Worm (Caenorhabditis elegans) whole organism, L2 larva: ENCODE measurements around the gene mmaa-1.

ENCODE experiments used
- C34F6.9 ChIP-seq: fragments of 150-350 bp; optimal IDR thresholded peaks from 2 replicates; lab custom pipeline; 2014; ENCODE audit warnings: missing biosample characterization, missing genetic modification characterization
- F13H6.1 ChIP-seq: sonication (generic microtip); optimal IDR thresholded peaks from 2 replicates; lab custom pipeline; 2016; ENCODE audit warnings: missing genetic modification characterization, missing compliant biosample characterization
- R02D3.7 ChIP-seq: fragments of 150-350 bp; optimal IDR thresholded peaks from 2 replicates; lab custom pipeline; 2014; ENCODE audit warnings: missing biosample characterization, missing genetic modification characterization
- Y55F3AM.14 ChIP-seq: fragments of 200-800 bp; sonication (Bioruptor generic); optimal IDR thresholded peaks from 2 replicates; lab custom pipeline; 2018; ENCODE audit warnings: mild to moderate bottlenecking, missing genetic modification characterization, missing compliant biosample characterization
- ZK546.5 ChIP-seq: sonication (generic microtip); optimal IDR thresholded peaks from 2 replicates; lab custom pipeline; 2017; ENCODE audit warnings: missing biosample characterization, missing genetic modification characterization
- alr-1 ChIP-seq: fragments of 150-350 bp; optimal IDR thresholded peaks from 2 replicates; lab custom pipeline; 2014; ENCODE audit warnings: missing biosample characterization, missing genetic modification characterization
- aly-2 ChIP-seq: fragments of 150-350 bp; optimal IDR thresholded peaks from 2 replicates; lab custom pipeline; 2014; ENCODE audit warnings: missing biosample characterization, missing genetic modification characterization
- ama-1 ChIP-seq: fragments of 150-350 bp; optimal IDR thresholded peaks from 2 replicates; lab custom pipeline; 2018; ENCODE audit warnings: inconsistent platforms
- blmp-1 ChIP-seq: sonication (generic microtip); optimal IDR thresholded peaks from 2 replicates; lab custom pipeline; 2017; ENCODE audit warnings: missing genetic modification characterization, mild to moderate bottlenecking, missing compliant biosample characterization, antibody characterized with exemption, moderate library complexity; ENCODE audit not compliant: insufficient read depth
- ceh-16 ChIP-seq: fragments of 150-350 bp; optimal IDR thresholded peaks from 2 replicates; lab custom pipeline; 2014; ENCODE audit warnings: missing biosample characterization, missing genetic modification characterization
- ceh-82 ChIP-seq: fragments of 150-350 bp; optimal IDR thresholded peaks from 2 replicates; lab custom pipeline; 2014; ENCODE audit warnings: missing biosample characterization, missing genetic modification characterization
- crh-2 ChIP-seq: sonication (generic microtip); optimal IDR thresholded peaks from 2 replicates; lab custom pipeline; 2017; ENCODE audit warnings: missing biosample characterization, missing genetic modification characterization
- dmd-4 ChIP-seq: sonication (generic microtip); optimal IDR thresholded peaks from 2 replicates; lab custom pipeline; 2017; ENCODE audit warnings: missing biosample characterization, missing genetic modification characterization
- egl-27 ChIP-seq: sonication (generic microtip); optimal IDR thresholded peaks from 3 replicates; lab custom pipeline; 2017; ENCODE audit warnings: missing biosample characterization, missing genetic modification reagents, missing genetic modification characterization
- elt-1 ChIP-seq: fragments of 150-350 bp; optimal IDR thresholded peaks from 2 replicates; lab custom pipeline; 2014; ENCODE audit warnings: missing biosample characterization, missing genetic modification characterization
- elt-3 ChIP-seq: sonication (generic microtip); optimal IDR thresholded peaks from 2 replicates; lab custom pipeline; 2017; ENCODE audit warnings: missing biosample characterization, missing genetic modification characterization
- gmeb-1 ChIP-seq: fragments of 150-350 bp; optimal IDR thresholded peaks from 2 replicates; lab custom pipeline; 2014; ENCODE audit warnings: missing biosample characterization, missing genetic modification characterization
- lin-11 ChIP-seq: fragments of 150-350 bp; sonication (generic microtip); optimal IDR thresholded peaks from 2 replicates; lab custom pipeline; 2014; ENCODE audit warnings: missing biosample characterization, missing genetic modification characterization, inconsistent platforms, mixed read lengths
- lin-13 ChIP-seq: fragments of 150-350 bp; optimal IDR thresholded peaks from 2 replicates; lab custom pipeline; 2014; ENCODE audit warnings: missing biosample characterization, missing genetic modification reagents, missing genetic modification characterization
- lin-39 ChIP-seq: fragments of 150-350 bp; optimal IDR thresholded peaks from 2 replicates; lab custom pipeline; 2014; ENCODE audit warnings: missing biosample characterization, missing genetic modification reagents, missing genetic modification characterization
- lsy-2 ChIP-seq, 2 experiments: fragments of 150-350 bp in 1 of 2; sonication (generic microtip) in 1 of 2; optimal IDR thresholded peaks; 2 replicates each; lab custom pipeline; 2014 to 2017; ENCODE audit warnings: missing biosample characterization in 2 of 2, missing genetic modification characterization in 2 of 2
- mbf-1 ChIP-seq: sonication (generic microtip); optimal IDR thresholded peaks from 2 replicates; lab custom pipeline; 2017; ENCODE audit warnings: missing biosample characterization, missing genetic modification characterization
- mdl-1 ChIP-seq, 2 experiments: fragments of 150-350 bp in 1 of 2; sonication (generic microtip) in 1 of 2; optimal IDR thresholded peaks; 2 replicates each; lab custom pipeline; 2017; ENCODE audit warnings: missing biosample characterization in 2 of 2, missing genetic modification characterization in 2 of 2
- nhr-10 ChIP-seq: sonication (generic microtip); optimal IDR thresholded peaks from 2 replicates; lab custom pipeline; 2017; ENCODE audit warnings: missing biosample characterization, missing genetic modification characterization
- nhr-11 ChIP-seq: fragments of 150-350 bp; optimal IDR thresholded peaks from 2 replicates; lab custom pipeline; 2014; ENCODE audit warnings: missing biosample characterization, missing genetic modification characterization
- nhr-12 ChIP-seq: fragments of 150-350 bp; optimal IDR thresholded peaks from 2 replicates; lab custom pipeline; 2014; ENCODE audit warnings: missing biosample characterization, missing genetic modification characterization
- nhr-129 ChIP-seq: fragments of 150-350 bp; optimal IDR thresholded peaks from 2 replicates; lab custom pipeline; 2014; ENCODE audit warnings: missing biosample characterization, missing genetic modification characterization
- nhr-21 ChIP-seq: fragments of 150-350 bp; optimal IDR thresholded peaks from 2 replicates; lab custom pipeline; 2014; ENCODE audit warnings: missing biosample characterization, missing genetic modification characterization
- nhr-23 ChIP-seq: fragments of 150-350 bp; optimal IDR thresholded peaks from 2 replicates; lab custom pipeline; 2014; ENCODE audit warnings: missing biosample characterization, missing genetic modification reagents, missing genetic modification characterization
- nhr-237 ChIP-seq: fragments of 150-350 bp; optimal IDR thresholded peaks from 2 replicates; lab custom pipeline; 2014; ENCODE audit warnings: missing biosample characterization, missing genetic modification characterization
- nhr-25 ChIP-seq: fragments of 150-350 bp; sonication (generic microtip); optimal IDR thresholded peaks from 3 replicates; lab custom pipeline; 2014; ENCODE audit warnings: missing biosample characterization, missing genetic modification characterization
- nhr-6 ChIP-seq: fragments of 150-350 bp; optimal IDR thresholded peaks from 2 replicates; lab custom pipeline; 2014; ENCODE audit warnings: missing biosample characterization, missing genetic modification characterization
- nhr-77 ChIP-seq: fragments of 150-350 bp; optimal IDR thresholded peaks from 2 replicates; lab custom pipeline; 2014; ENCODE audit warnings: missing biosample characterization, missing genetic modification characterization
- peb-1 ChIP-seq: fragments of 150-350 bp; optimal IDR thresholded peaks from 2 replicates; lab custom pipeline; 2014; ENCODE audit warnings: missing biosample characterization, missing genetic modification characterization
- sem-4 ChIP-seq: fragments of 150-350 bp; optimal IDR thresholded peaks from 2 replicates; lab custom pipeline; 2014; ENCODE audit warnings: missing biosample characterization, missing genetic modification reagents, missing genetic modification characterization
- skn-1 ChIP-seq: sonication (generic microtip); optimal IDR thresholded peaks from 2 replicates; lab custom pipeline; 2017; ENCODE audit warnings: missing biosample characterization, missing genetic modification characterization
- sma-3 ChIP-seq: sonication (generic microtip); optimal IDR thresholded peaks from 2 replicates; lab custom pipeline; 2016; ENCODE audit warnings: missing genetic modification reagents, missing genetic modification characterization, missing compliant biosample characterization
- sma-9 ChIP-seq, 2 experiments: fragments of 150-350 bp in 1 of 2; sonication (generic microtip) in 1 of 2; optimal IDR thresholded peaks; 2 replicates each; lab custom pipeline; 2014 to 2016; ENCODE audit warnings: missing genetic modification characterization in 2 of 2, mild to moderate bottlenecking in 1 of 2, missing biosample characterization in 1 of 2, missing compliant biosample characterization in 1 of 2, missing genetic modification reagents in 1 of 2, moderate library complexity in 1 of 2
- snpc-4 ChIP-seq: fragments of 150-350 bp; optimal IDR thresholded peaks from 2 replicates; lab custom pipeline; 2014; ENCODE audit warnings: missing biosample characterization, missing genetic modification characterization
- unc-39 ChIP-seq: fragments of 150-350 bp; optimal IDR thresholded peaks from 2 replicates; lab custom pipeline; 2014; ENCODE audit warnings: missing biosample characterization, missing genetic modification characterization
- unc-55 ChIP-seq: fragments of 150-350 bp; sonication (generic microtip); optimal IDR thresholded peaks from 3 replicates; lab custom pipeline; 2014; ENCODE audit warnings: missing biosample characterization, missing genetic modification reagents, missing genetic modification characterization
- unc-62 ChIP-seq: fragments of 150-350 bp; optimal IDR thresholded peaks from 2 replicates; lab custom pipeline; 2014; ENCODE audit warnings: missing biosample characterization, missing genetic modification reagents, missing genetic modification characterization
- zag-1 ChIP-seq: fragments of 150-350 bp; optimal IDR thresholded peaks from 2 replicates; lab custom pipeline; 2014; ENCODE audit warnings: missing biosample characterization, missing genetic modification characterization
- ztf-1 ChIP-seq: fragments of 200-800 bp; sonication (Bioruptor generic); conservative IDR thresholded peaks from 2 replicates; pipeline ENCODE4 v1.3.6; 2022; ENCODE audit warnings: missing genetic modification characterization, missing compliant biosample characterization
- ztf-11 ChIP-seq: sonication (generic microtip); optimal IDR thresholded peaks from 2 replicates; lab custom pipeline; 2017; ENCODE audit warnings: missing biosample characterization, missing genetic modification characterization
- ztf-4 ChIP-seq: fragments of 150-350 bp; optimal IDR thresholded peaks from 2 replicates; lab custom pipeline; 2014; ENCODE audit warnings: missing biosample characterization, missing genetic modification characterization

The mmaa-1 gene

DNA sequence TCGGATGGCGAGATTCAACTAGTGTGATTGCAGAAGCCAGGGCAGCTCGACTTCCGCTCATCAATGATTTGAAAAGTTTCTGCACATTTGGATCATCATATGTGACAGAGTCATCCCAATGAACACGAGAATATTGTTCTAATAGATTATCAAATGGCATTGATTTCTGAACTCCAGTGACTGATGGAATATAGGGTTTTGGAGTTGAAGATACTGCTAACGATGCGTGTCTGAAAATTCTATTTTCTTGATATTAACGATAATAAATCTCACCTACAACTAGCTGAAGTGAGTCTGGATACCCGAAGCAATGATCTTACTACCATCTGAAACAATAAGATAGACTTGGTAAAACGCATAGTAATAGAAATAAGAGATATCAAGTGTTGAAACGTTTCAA, at the start of gene mmaa-1:
Gene mmaa-1 (minus strand): TSS at position 328 of the 400 bp plus-strand sequence.
- TF ChIP-seq nhr-11 (tag; lab: Kevin White, UChicago) (no peak), nhr-6 (no peak), lin-39 (tag; lab: Kevin White, UChicago) (no peak), lsy-2 (tag; optimal IDR thresholded peaks at IDR 0.05; lab: Kevin White, UChicago) (no peak), sma-9 (GFP tag; optimal IDR thresholded peaks at IDR 0.05; lab: Kevin White, UChicago) (peak; percentile 0), sma-9 (tag; optimal IDR thresholded peaks at IDR 0.05; lab: Kevin White, UChicago) (no peak), nhr-77 (tag; lab: Kevin White, UChicago) (no peak), unc-39 (tag; lab: Kevin White, UChicago) (no peak)

DNA sequence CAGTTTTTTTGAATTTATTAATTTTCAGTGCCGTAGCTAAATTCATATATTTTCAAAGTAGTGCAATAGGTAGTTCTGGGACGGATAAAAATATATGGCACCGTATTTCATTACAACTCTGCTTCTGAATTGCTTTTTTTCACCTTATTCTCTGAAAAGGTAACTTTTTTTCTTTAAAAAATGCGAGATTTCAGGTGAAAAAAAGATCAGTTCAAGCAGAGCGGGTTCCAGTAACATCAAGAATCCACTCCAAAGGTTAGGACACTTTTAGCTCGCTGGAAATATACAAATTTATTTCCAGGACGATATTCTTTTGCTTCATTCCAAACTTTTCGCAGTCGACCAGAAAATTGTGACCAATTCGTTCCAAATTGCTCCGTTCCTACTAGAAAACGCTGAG, 47.1 kb upstream of the mmaa-1 start, which contains the start of gene T07F8.1:
Gene T07F8.1 (plus strand): TSS at position 301 of the 400 bp plus-strand sequence.
- TF ChIP-seq nhr-23 (no peak), sma-3 (GFP tag; lab: Kevin White, UChicago) (no peak), alr-1 (no peak), R02D3.7 (no peak), zag-1 (tag; lab: Kevin White, UChicago) (no peak), mdl-1 (tag; optimal IDR thresholded peaks at IDR 0.05; lab: Kevin White, UChicago) (no peak), crh-2 (tag; lab: Kevin White, UChicago) (no peak), nhr-6 (no peak), nhr-129 (no peak), unc-39 (tag; lab: Kevin White, UChicago) (no peak), nhr-77 (tag; lab: Kevin White, UChicago) (no peak), nhr-10 (tag; lab: Kevin White, UChicago) (no peak), gmeb-1 (no peak), elt-3 (tag; lab: Kevin White, UChicago) (no peak), sma-9 (GFP tag; optimal IDR thresholded peaks at IDR 0.05; lab: Kevin White, UChicago) (no peak), sma-9 (tag; optimal IDR thresholded peaks at IDR 0.05; lab: Kevin White, UChicago) (no peak), nhr-237 (tag; lab: Kevin White, UChicago) (no peak), dmd-4 (tag; lab: Kevin White, UChicago) (no peak), sem-4 (tag; lab: Kevin White, UChicago) (no peak), F13H6.1 (tag; lab: Kevin White, UChicago) (no peak), ztf-1 (GFP tag; lab: Robert Waterston, UW) (no peak)

DNA sequence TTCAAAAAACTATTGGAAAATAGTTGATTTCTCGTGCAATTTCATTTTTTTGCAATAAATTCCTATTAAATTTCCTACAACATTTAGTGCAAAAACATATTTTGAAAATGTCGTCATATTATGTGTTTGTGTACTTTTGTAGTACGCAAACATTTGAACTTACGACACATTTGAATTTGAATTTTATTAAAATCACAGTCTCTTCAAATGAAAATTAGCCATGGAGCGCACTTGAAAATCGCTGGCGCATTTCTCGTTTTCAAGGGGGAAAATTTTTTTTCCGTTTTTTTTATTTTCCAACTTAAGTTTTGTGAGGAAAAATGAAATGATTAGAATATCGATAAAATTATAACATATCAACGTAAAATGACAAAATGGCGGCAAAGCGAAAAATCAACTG, 46.6 kb upstream of the mmaa-1 start:
- no peak for TF ChIP-seq nhr-11 (tag; lab: Kevin White, UChicago)
- no peak for TF ChIP-seq ceh-16 (tag; lab: Kevin White, UChicago)
- TF ChIP-seq ztf-4 (tag; lab: Kevin White, UChicago) = no peak
- no peak for TF ChIP-seq unc-39 (tag; lab: Kevin White, UChicago)
- no peak for TF ChIP-seq zag-1 (tag; lab: Kevin White, UChicago)
- TF ChIP-seq sma-3 (GFP tag; lab: Kevin White, UChicago) = no peak
- TF ChIP-seq egl-27 (tag; lab: Kevin White, UChicago) = no peak
- no peak for TF ChIP-seq unc-55 (GFP tag; lab: Kevin White, UChicago)
- TF ChIP-seq nhr-10 (tag; lab: Kevin White, UChicago) = no peak
- TF ChIP-seq ceh-82 (tag; lab: Kevin White, UChicago) = no peak
- no peak for TF ChIP-seq lin-39 (tag; lab: Kevin White, UChicago)
- TF ChIP-seq crh-2 (tag; lab: Kevin White, UChicago) = peak; percentile 29
- no peak for TF ChIP-seq skn-1 (tag; lab: Kevin White, UChicago)
- TF ChIP-seq blmp-1 = no peak
- TF ChIP-seq ztf-11 (tag; lab: Kevin White, UChicago) = no peak
- no peak for TF ChIP-seq mbf-1 (tag; lab: Kevin White, UChicago)
- TF ChIP-seq sma-9 (GFP tag; optimal IDR thresholded peaks at IDR 0.05; lab: Kevin White, UChicago) = no peak
- TF ChIP-seq sma-9 (tag; optimal IDR thresholded peaks at IDR 0.05; lab: Kevin White, UChicago) = no peak
- TF ChIP-seq aly-2 (tag; lab: Kevin White, UChicago) = no peak
- TF ChIP-seq lsy-2 (tag; optimal IDR thresholded peaks at IDR 0.05; lab: Kevin White, UChicago) = peak; percentile 14 to 80
- no peak for TF ChIP-seq alr-1
- TF ChIP-seq unc-62 (GFP tag; lab: Kevin White, UChicago) = no peak
- TF ChIP-seq nhr-23 = no peak
- TF ChIP-seq lin-13 = peak; percentile 39
- no peak for TF ChIP-seq peb-1
- TF ChIP-seq gmeb-1 = peak; percentile 29
- no peak for TF ChIP-seq ztf-1 (GFP tag; lab: Robert Waterston, UW)
- TF ChIP-seq Y55F3AM.14 (GFP tag; lab: Kevin White, UChicago) = no peak
- TF ChIP-seq nhr-21 (tag; lab: Kevin White, UChicago) = no peak
- no peak for TF ChIP-seq ama-1 (lab: Kevin White, UChicago)
- TF ChIP-seq elt-1 (tag; lab: Kevin White, UChicago) = no peak
- TF ChIP-seq F13H6.1 (tag; lab: Kevin White, UChicago) = no peak
- TF ChIP-seq nhr-237 (tag; lab: Kevin White, UChicago) = no peak
- TF ChIP-seq nhr-12 = no peak
- TF ChIP-seq nhr-77 (tag; lab: Kevin White, UChicago) = no peak
- no peak for TF ChIP-seq ZK546.5 (tag; lab: Kevin White, UChicago)
- TF ChIP-seq sem-4 (tag; lab: Kevin White, UChicago) = no peak
- TF ChIP-seq lin-11 (tag; lab: Kevin White, UChicago) = no peak
- no peak for TF ChIP-seq elt-3 (tag; lab: Kevin White, UChicago)
- TF ChIP-seq nhr-25 (tag; lab: Kevin White, UChicago) = peak; percentile 28
- TF ChIP-seq snpc-4 = no peak
- no peak for TF ChIP-seq dmd-4 (tag; lab: Kevin White, UChicago)
- TF ChIP-seq nhr-129 = no peak
- no peak for TF ChIP-seq R02D3.7
- TF ChIP-seq C34F6.9 (tag; lab: Kevin White, UChicago) = peak; percentile 62
